Fruit fly (Drosophila melanogaster) S2 (cell line): ENCODE data around the gene CG5004.

Source experiments
- CG8478 ChIP-seq: fragments of >200 bp; optimal IDR thresholded peaks from 2 replicates; lab custom pipeline; 2018
- CTCF ChIP-seq, 2 experiments: fragments of >200 bp; optimal IDR thresholded peaks; 2 replicates each; lab custom pipeline; 2018

DNA sequence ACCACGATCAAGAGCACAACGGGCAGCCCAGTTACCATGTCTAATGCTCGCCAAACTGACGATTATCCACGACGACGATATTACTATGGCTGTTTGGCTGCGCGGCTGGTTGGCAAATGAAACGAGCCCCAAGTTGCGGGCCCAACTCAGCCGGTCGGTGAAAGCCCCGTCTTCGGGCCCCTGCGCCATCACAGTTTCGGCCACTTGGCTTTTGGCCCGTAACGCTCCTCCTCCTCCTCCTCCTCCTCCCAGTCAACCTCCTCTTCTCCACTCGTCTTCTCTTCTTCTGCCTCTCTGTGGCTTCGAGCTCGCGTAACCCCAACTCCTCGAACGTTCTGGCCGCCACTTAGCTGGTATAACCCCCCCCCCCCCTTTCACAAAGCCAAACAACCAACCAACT is 19.8 kb upstream of the CG5004 start, which contains the start of gene CG8945:
- TF ChIP-seq CG8478 (lab: Kevin White, UChicago) (no peak), CTCF (optimal IDR thresholded peaks at IDR 0.05; lab: Kevin White, UChicago) (no peak)
